Fruit fly (Drosophila melanogaster) whole organism, embryonic: ENCODE results near the gene Vha55.

ENCODE experiments used
- CG10366 ChIP-seq: fragments of 200-800 bp; sonication (Bioruptor generic); IDR thresholded peaks from 2 replicates; pipeline ENCODE4 v1.3.6; 2022; ENCODE audit warnings: missing biosample characterization, missing genetic modification characterization
- CG10431 ChIP-seq: fragments of 200-800 bp; sonication (Bioruptor generic); optimal IDR thresholded peaks from 3 replicates; lab custom pipeline; 2018; ENCODE audit warnings: missing biosample characterization, mild to moderate bottlenecking, missing genetic modification characterization
- CG1233 ChIP-seq: fragments of 200-800 bp; sonication (Bioruptor generic); optimal IDR thresholded peaks from 4 replicates; lab custom pipeline; 2018; ENCODE audit warnings: missing biosample characterization, mild to moderate bottlenecking, missing genetic modification characterization
- CG14860 ChIP-seq: fragments of 200-800 bp; sonication (Bioruptor generic); IDR thresholded peaks from 3 replicates; pipeline ENCODE4 v1.3.6; 2022; ENCODE audit warnings: missing biosample characterization, missing genetic modification characterization; ENCODE audit not compliant: partially characterized antibody
- CG15696 ChIP-seq: fragments of 200-800 bp; sonication (Bioruptor generic); optimal IDR thresholded peaks from 2 replicates; lab custom pipeline; 2019; ENCODE audit warnings: missing biosample characterization, mild to moderate bottlenecking, missing genetic modification characterization, moderate library complexity
- CG16813 ChIP-seq: fragments of 200-800 bp; sonication (Bioruptor generic); IDR thresholded peaks from 3 replicates; pipeline ENCODE4 v1.3.6; 2022; ENCODE audit warnings: missing biosample characterization, missing genetic modification characterization; ENCODE audit not compliant: partially characterized antibody
- CG17359 ChIP-seq: fragments of 200-800 bp; sonication (Bioruptor generic); optimal IDR thresholded peaks from 3 replicates; lab custom pipeline; 2018; ENCODE audit warnings: missing biosample characterization, mild to moderate bottlenecking, missing genetic modification characterization, moderate library complexity
- CG17361 ChIP-seq: fragments of 200-800 bp; sonication (Bioruptor generic); IDR thresholded peaks from 3 replicates; pipeline ENCODE4 v1.3.6; 2022; ENCODE audit warnings: missing biosample characterization, missing genetic modification characterization
- CG1832 ChIP-seq: fragments of 200-800 bp; sonication (Bioruptor generic); optimal IDR thresholded peaks from 2 replicates; lab custom pipeline; 2017; ENCODE audit warnings: missing biosample characterization, mild to moderate bottlenecking, missing genetic modification characterization, inconsistent platforms
- CG18476 ChIP-seq: fragments of 200-800 bp; sonication (Bioruptor generic); optimal IDR thresholded peaks from 2 replicates; lab custom pipeline; 2016; ENCODE audit warnings: missing biosample characterization, mild to moderate bottlenecking, missing genetic modification characterization
- CG2202 ChIP-seq: fragments of 200-800 bp; sonication (Bioruptor generic); optimal IDR thresholded peaks from 2 replicates; lab custom pipeline; 2018; ENCODE audit warnings: missing biosample characterization, mild to moderate bottlenecking, missing genetic modification characterization
- CG32532 ChIP-seq: fragments of 200-800 bp; sonication (Bioruptor generic); IDR thresholded peaks from 2 replicates; pipeline ENCODE4 v1.3.6; 2022; ENCODE audit warnings: missing biosample characterization, missing genetic modification characterization
- CG34224 ChIP-seq: fragments of 200-800 bp; sonication (Bioruptor generic); IDR thresholded peaks from 3 replicates; pipeline ENCODE4 v1.3.6; 2022; ENCODE audit warnings: missing biosample characterization, missing genetic modification characterization; ENCODE audit not compliant: partially characterized antibody
- CG34422 ChIP-seq: fragments of 200-800 bp; sonication (Bioruptor generic); IDR thresholded peaks from 3 replicates; pipeline ENCODE4 v1.3.6; 2022; ENCODE audit warnings: missing biosample characterization, missing genetic modification characterization
- CG3847 ChIP-seq: fragments of 200-800 bp; sonication (Bioruptor generic); IDR thresholded peaks from 2 replicates; pipeline ENCODE4 v1.3.6; 2022; ENCODE audit warnings: missing biosample characterization, missing genetic modification characterization
- CG4404 ChIP-seq: fragments of 200-800 bp; sonication (Bioruptor generic); IDR thresholded peaks from 2 replicates; pipeline ENCODE4 v1.3.6; 2022; ENCODE audit warnings: missing biosample characterization, missing genetic modification characterization
- CG6654 ChIP-seq: fragments of 200-800 bp; sonication (Bioruptor generic); optimal IDR thresholded peaks from 2 replicates; lab custom pipeline; 2017; ENCODE audit warnings: missing biosample characterization, mild to moderate bottlenecking, missing genetic modification characterization
- CG7786 ChIP-seq: fragments of 200-800 bp; sonication (Bioruptor generic); optimal IDR thresholded peaks from 2 replicates; lab custom pipeline; 2016; ENCODE audit warnings: missing biosample characterization, missing genetic modification characterization
- CG7839 ChIP-seq: fragments of 200-800 bp; sonication (Bioruptor generic); optimal IDR thresholded peaks from 3 replicates; lab custom pipeline; 2018; ENCODE audit warnings: missing biosample characterization, mild to moderate bottlenecking, missing genetic modification characterization, moderate library complexity
- CG8089 ChIP-seq: fragments of 200-800 bp; sonication (Bioruptor generic); optimal IDR thresholded peaks from 3 replicates; lab custom pipeline; 2016; ENCODE audit warnings: missing biosample characterization, missing genetic modification characterization
- CG8478 ChIP-seq: fragments of >200 bp; optimal IDR thresholded peaks from 2 replicates; lab custom pipeline; 2018
- CG9727 ChIP-seq: fragments of 200-800 bp; sonication (Bioruptor generic); optimal IDR thresholded peaks from 3 replicates; lab custom pipeline; 2017; ENCODE audit warnings: missing biosample characterization, mild to moderate bottlenecking, missing genetic modification characterization
- CG9817 ChIP-seq: fragments of 200-800 bp; sonication (Bioruptor generic); optimal IDR thresholded peaks from 2 replicates; lab custom pipeline; 2018; ENCODE audit warnings: missing biosample characterization, mild to moderate bottlenecking, missing genetic modification characterization, moderate library complexity
- Dek ChIP-seq: fragments of 200-800 bp; sonication (Bioruptor generic); optimal IDR thresholded peaks from 3 replicates; lab custom pipeline; 2019; ENCODE audit warnings: missing biosample characterization, mild to moderate bottlenecking, missing genetic modification characterization, moderate library complexity
- Doc2 ChIP-seq: fragments of 200-800 bp; sonication (Bioruptor generic); IDR thresholded peaks from 2 replicates; pipeline ENCODE4 v1.3.6; 2022; ENCODE audit warnings: missing biosample characterization, missing genetic modification characterization
- Hey ChIP-seq: fragments of 200-800 bp; sonication (Bioruptor generic); optimal IDR thresholded peaks from 3 replicates; lab custom pipeline; 2018; ENCODE audit warnings: missing biosample characterization, mild to moderate bottlenecking, missing genetic modification characterization
- Myb ChIP-seq: fragments of 200-800 bp; sonication (Bioruptor generic); optimal IDR thresholded peaks from 2 replicates; lab custom pipeline; 2016; ENCODE audit warnings: missing biosample characterization, missing genetic modification characterization
- Nf-YC ChIP-seq: fragments of 200-800 bp; optimal IDR thresholded peaks from 3 replicates; lab custom pipeline; 2019; ENCODE audit warnings: missing biosample characterization, mild to moderate bottlenecking, missing genetic modification characterization, moderate library complexity
- Usf ChIP-seq: fragments of 200-800 bp; sonication (Bioruptor generic); optimal IDR thresholded peaks from 2 replicates; lab custom pipeline; 2017; ENCODE audit warnings: missing genotype, missing biosample characterization, missing genetic modification characterization
- aop ChIP-seq: fragments of 200-800 bp; sonication (Bioruptor generic); IDR thresholded peaks from 2 replicates; pipeline ENCODE4 v1.3.6; 2022; ENCODE audit warnings: missing biosample characterization, missing genetic modification characterization
- ato ChIP-seq: fragments of 200-800 bp; sonication (Bioruptor generic); IDR thresholded peaks from 2 replicates; pipeline ENCODE4 v1.3.6; 2022; ENCODE audit warnings: missing biosample characterization, missing genetic modification characterization; ENCODE audit not compliant: partially characterized antibody
- chif ChIP-seq, 2 experiments: fragments of 200-800 bp; sonication (Bioruptor generic); optimal IDR thresholded peaks; 3 replicates each; lab custom pipeline; 2016; ENCODE audit warnings: missing biosample characterization in 2 of 2, missing genetic modification characterization in 2 of 2
- chn ChIP-seq: fragments of 200-800 bp; sonication (Bioruptor generic); optimal IDR thresholded peaks from 2 replicates; lab custom pipeline; 2016; ENCODE audit warnings: missing biosample characterization, missing genetic modification characterization
- croc ChIP-seq: fragments of 200-800 bp; sonication (Bioruptor generic); conservative IDR thresholded peaks from 3 replicates; pipeline ENCODE4 v1.3.6; 2022; ENCODE audit warnings: missing biosample characterization, missing genetic modification characterization
- da ChIP-seq: fragments of 200-800 bp; sonication (Bioruptor generic); optimal IDR thresholded peaks from 2 replicates; lab custom pipeline; 2016; ENCODE audit warnings: missing biosample characterization, missing genetic modification characterization
- dimm ChIP-seq: fragments of 200-800 bp; sonication (Bioruptor generic); IDR thresholded peaks from 2 replicates; pipeline ENCODE4 v1.3.6; 2022; ENCODE audit warnings: missing biosample characterization, missing genetic modification characterization
- dysf ChIP-seq: fragments of 200-800 bp; sonication (Bioruptor generic); IDR thresholded peaks from 3 replicates; pipeline ENCODE4 v1.3.6; 2022; ENCODE audit warnings: missing biosample characterization, missing genetic modification characterization
- fu2 ChIP-seq: fragments of 200-800 bp; sonication (Bioruptor generic); optimal IDR thresholded peaks from 2 replicates; lab custom pipeline; 2016; ENCODE audit warnings: missing biosample characterization, missing genetic modification characterization
- kah ChIP-seq: fragments of 200-800 bp; sonication (Bioruptor generic); optimal IDR thresholded peaks from 2 replicates; lab custom pipeline; 2018; ENCODE audit warnings: missing biosample characterization, mild to moderate bottlenecking, missing genetic modification characterization
- knrl ChIP-seq: fragments of 200-800 bp; sonication (Bioruptor generic); IDR thresholded peaks from 3 replicates; pipeline ENCODE4 v1.3.6; 2022; ENCODE audit warnings: missing biosample characterization, missing genetic modification characterization; ENCODE audit not compliant: partially characterized antibody
- lbe ChIP-seq: fragments of 200-800 bp; sonication (Bioruptor generic); optimal IDR thresholded peaks from 2 replicates; lab custom pipeline; 2016; ENCODE audit warnings: missing biosample characterization, mild to moderate bottlenecking, missing genetic modification characterization
- mirr ChIP-seq: fragments of 200-800 bp; sonication (Bioruptor generic); optimal IDR thresholded peaks from 3 replicates; lab custom pipeline; 2018; ENCODE audit warnings: missing biosample characterization, mild to moderate bottlenecking, missing genetic modification characterization
- nau ChIP-seq: fragments of 200-800 bp; sonication (Bioruptor generic); optimal IDR thresholded peaks from 3 replicates; lab custom pipeline; 2017; ENCODE audit warnings: missing biosample characterization, mild to moderate bottlenecking, missing genetic modification characterization, missing genetic modification reagents
- nmo ChIP-seq: fragments of 200-800 bp; sonication (Bioruptor generic); optimal IDR thresholded peaks from 2 replicates; lab custom pipeline; 2018; ENCODE audit warnings: missing biosample characterization, mild to moderate bottlenecking, missing genetic modification characterization, moderate library complexity
- odd ChIP-seq: fragments of 200-800 bp; sonication (Bioruptor generic); optimal IDR thresholded peaks from 2 replicates; lab custom pipeline; 2017; ENCODE audit warnings: missing biosample characterization, mild to moderate bottlenecking, missing genetic modification characterization
- peb ChIP-seq: fragments of 200-800 bp; sonication (Bioruptor generic); IDR thresholded peaks from 2 replicates; pipeline ENCODE4 v1.3.6; 2022; ENCODE audit warnings: missing biosample characterization, missing genetic modification characterization
- pfk ChIP-seq: fragments of 200-800 bp; sonication (Bioruptor generic); optimal IDR thresholded peaks from 2 replicates; lab custom pipeline; 2018; ENCODE audit warnings: missing biosample characterization, mild to moderate bottlenecking, missing genetic modification characterization, moderate library complexity
- pita ChIP-seq: fragments of 200-800 bp; sonication (Bioruptor generic); optimal IDR thresholded peaks from 2 replicates; lab custom pipeline; 2017; ENCODE audit warnings: missing biosample characterization, mild to moderate bottlenecking, missing genetic modification characterization
- repo ChIP-seq: fragments of 200-800 bp; sonication (Bioruptor generic); optimal IDR thresholded peaks from 2 replicates; lab custom pipeline; 2016; ENCODE audit warnings: missing biosample characterization, missing genetic modification characterization
- row ChIP-seq: fragments of 200-800 bp; sonication (Bioruptor generic); IDR thresholded peaks from 3 replicates; pipeline ENCODE4 v1.3.6; 2022; ENCODE audit warnings: missing biosample characterization, missing genetic modification characterization
- trh ChIP-seq: fragments of 200-800 bp; sonication (Bioruptor generic); optimal IDR thresholded peaks from 2 replicates; lab custom pipeline; 2016; ENCODE audit warnings: missing biosample characterization, missing genetic modification characterization
- yki ChIP-seq: fragments of >200 bp; optimal IDR thresholded peaks from 3 replicates; lab custom pipeline; 2018

Gene Vha55

dm6 chr3R:12637961-12638531, 10.4 kb upstream of the Vha55 start, which contains the start of gene CG11608 (continued):
- TF ChIP-seq fu2 (GFP tag; lab: Kevin White, UChicago): no peak
- no peak for TF ChIP-seq CG15696 (tag; lab: Kevin White, UChicago)
- TF ChIP-seq knrl (GFP tag; lab: Robert Waterston, UW): peak; percentile 69
- TF ChIP-seq CG10431 (GFP tag; lab: Kevin White, UChicago): no peak
- TF ChIP-seq trh (GFP tag; lab: Kevin White, UChicago): no peak
- no peak for TF ChIP-seq CG8089 (GFP tag; lab: Kevin White, UChicago)
- no peak for TF ChIP-seq CG2202 (tag; lab: Kevin White, UChicago)
- no peak for TF ChIP-seq lbe (GFP tag; lab: Kevin White, UChicago)
- TF ChIP-seq CG34422 (GFP tag; lab: Robert Waterston, UW): no peak
- no peak for TF ChIP-seq Nf-YC (tag; lab: Kevin White, UChicago)
- TF ChIP-seq kah: no peak
- no peak for TF ChIP-seq dysf (GFP tag; lab: Robert Waterston, UW)
- TF ChIP-seq CG16813 (GFP tag; lab: Robert Waterston, UW): peak; percentile 34; the same call in 1 of the 3 replicates
- peak; percentile 34 for TF ChIP-seq pita (GFP tag; lab: Kevin White, UChicago)
- no peak for TF ChIP-seq pfk (GFP tag; lab: Kevin White, UChicago)
- TF ChIP-seq CG4404 (GFP tag; lab: Robert Waterston, UW): no peak
- no peak for TF ChIP-seq chif (GFP tag; optimal IDR thresholded peaks at IDR 0.05; lab: Kevin White, UChicago)
- TF ChIP-seq CG10366 (GFP tag; lab: Robert Waterston, UW): no peak
- TF ChIP-seq Hey (tag; lab: Kevin White, UChicago): no peak
- TF ChIP-seq Myb (GFP tag; lab: Kevin White, UChicago): no peak
- TF ChIP-seq CG6654 (GFP tag; lab: Kevin White, UChicago): no peak
- TF ChIP-seq odd: no peak
- no peak for TF ChIP-seq CG3847
- no peak for TF ChIP-seq da (GFP tag; lab: Kevin White, UChicago)
- no peak for TF ChIP-seq Doc2 (GFP tag; lab: Robert Waterston, UW)
- TF ChIP-seq dimm (GFP tag; lab: Robert Waterston, UW): no peak
- TF ChIP-seq peb (GFP tag; lab: Robert Waterston, UW): no peak
- no peak for TF ChIP-seq CG9727 (GFP tag; lab: Kevin White, UChicago)
- no peak for TF ChIP-seq repo (GFP tag; lab: Kevin White, UChicago)
- TF ChIP-seq yki (lab: Kevin White, UChicago): no peak
- TF ChIP-seq CG7839 (tag; lab: Kevin White, UChicago): no peak
- TF ChIP-seq Dek (tag; lab: Kevin White, UChicago): no peak
- no peak for TF ChIP-seq CG1832 (GFP tag; lab: Kevin White, UChicago)
- no peak for TF ChIP-seq CG18476 (GFP tag; lab: Kevin White, UChicago)
- no peak for TF ChIP-seq nau (GFP tag; lab: Kevin White, UChicago)
- TF ChIP-seq mirr: no peak
- no peak for TF ChIP-seq CG17359 (tag; lab: Kevin White, UChicago)
- TF ChIP-seq row: no peak
- no peak for TF ChIP-seq CG7786 (GFP tag; lab: Kevin White, UChicago)
- TF ChIP-seq CG34224: no peak
- TF ChIP-seq ato (GFP tag; lab: Robert Waterston, UW): no peak
- no peak for TF ChIP-seq CG9817 (tag; lab: Kevin White, UChicago)
- TF ChIP-seq CG8478 (lab: Kevin White, UChicago): no peak
- TF ChIP-seq aop: 0 out of 2 replicates have a peak, but pooled peaks have one; percentile 31
- no peak for TF ChIP-seq chn
- no peak for TF ChIP-seq CG17361
- no peak for TF ChIP-seq Usf (GFP tag; lab: Kevin White, UChicago)
- TF ChIP-seq nmo (GFP tag; lab: Kevin White, UChicago): no peak
- no peak for TF ChIP-seq croc
- no peak for TF ChIP-seq CG1233 (GFP tag; lab: Kevin White, UChicago)
- no peak for TF ChIP-seq CG32532 (GFP tag; lab: Robert Waterston, UW)
- 0 out of 3 replicates have a peak, but pooled peaks have one; percentile 33 for TF ChIP-seq CG14860 (GFP tag; lab: Robert Waterston, UW)
